Worm (Caenorhabditis elegans) whole organism, L3 larva: ENCODE results near the gene pfd-4.

Experiments used
- lsy-12 ChIP-seq: sonication (generic microtip); optimal IDR thresholded peaks from 2 replicates; lab custom pipeline; 2016; ENCODE audit warnings: mild to moderate bottlenecking, missing genetic modification characterization, missing compliant biosample characterization
- nhr-12 ChIP-seq: fragments of 150-350 bp; optimal IDR thresholded peaks from 2 replicates; lab custom pipeline; 2014; ENCODE audit warnings: missing biosample characterization, missing genetic modification characterization
- nhr-237 ChIP-seq: fragments of 150-350 bp; optimal IDR thresholded peaks from 2 replicates; lab custom pipeline; 2014; ENCODE audit warnings: missing biosample characterization, missing genetic modification characterization
- tbx-2 ChIP-seq: sonication (generic microtip); optimal IDR thresholded peaks from 2 replicates; lab custom pipeline; 2016; ENCODE audit warnings: mild to moderate bottlenecking, missing genetic modification characterization, missing compliant biosample characterization
- unc-62 ChIP-seq: fragments of 150-350 bp; sonication (generic microtip); optimal IDR thresholded peaks from 4 replicates; lab custom pipeline; 2014; ENCODE audit warnings: missing biosample characterization, missing genetic modification reagents, missing genetic modification characterization
- ztf-11 ChIP-seq: fragments of 150-350 bp; optimal IDR thresholded peaks from 2 replicates; lab custom pipeline; 2014; ENCODE audit warnings: missing biosample characterization, missing genetic modification characterization
- ztf-4 ChIP-seq: fragments of 150-350 bp; optimal IDR thresholded peaks from 2 replicates; lab custom pipeline; 2014; ENCODE audit warnings: missing biosample characterization, missing genetic modification characterization

ce11 chrIV:11304970-11305369 is 10.0 kb upstream of the pfd-4 start:
- TF ChIP-seq unc-62 = no peak
- no peak for TF ChIP-seq nhr-237 (tag; lab: Kevin White, UChicago)
- TF ChIP-seq ztf-4 = no peak
- TF ChIP-seq tbx-2 (tag; lab: Kevin White, UChicago) = no peak
- no peak for TF ChIP-seq lsy-12 (tag; lab: Kevin White, UChicago)
- TF ChIP-seq ztf-11 (tag; lab: Kevin White, UChicago) = no peak
- TF ChIP-seq nhr-12 = no peak
